Worm (Caenorhabditis elegans) whole organism, L2 larva: ENCODE results near the gene fbxa-65.

Experiments
- R02D3.7 ChIP-seq: fragments of 150-350 bp; optimal IDR thresholded peaks from 2 replicates; lab custom pipeline; 2014; ENCODE audit warnings: missing biosample characterization, missing genetic modification characterization
- aly-2 ChIP-seq: fragments of 150-350 bp; optimal IDR thresholded peaks from 2 replicates; lab custom pipeline; 2014; ENCODE audit warnings: missing biosample characterization, missing genetic modification characterization
- ama-1 ChIP-seq: fragments of 150-350 bp; optimal IDR thresholded peaks from 2 replicates; lab custom pipeline; 2018; ENCODE audit warnings: inconsistent platforms
- ceh-16 ChIP-seq: fragments of 150-350 bp; optimal IDR thresholded peaks from 2 replicates; lab custom pipeline; 2014; ENCODE audit warnings: missing biosample characterization, missing genetic modification characterization
- ceh-82 ChIP-seq: fragments of 150-350 bp; optimal IDR thresholded peaks from 2 replicates; lab custom pipeline; 2014; ENCODE audit warnings: missing biosample characterization, missing genetic modification characterization
- egl-27 ChIP-seq: sonication (generic microtip); optimal IDR thresholded peaks from 3 replicates; lab custom pipeline; 2017; ENCODE audit warnings: missing biosample characterization, missing genetic modification reagents, missing genetic modification characterization
- fos-1 ChIP-seq: fragments of 150-350 bp; optimal IDR thresholded peaks from 2 replicates; lab custom pipeline; 2014; ENCODE audit warnings: missing biosample characterization, missing genetic modification characterization
- nhr-12 ChIP-seq: fragments of 150-350 bp; optimal IDR thresholded peaks from 2 replicates; lab custom pipeline; 2014; ENCODE audit warnings: missing biosample characterization, missing genetic modification characterization
- unc-55 ChIP-seq: fragments of 150-350 bp; sonication (generic microtip); optimal IDR thresholded peaks from 3 replicates; lab custom pipeline; 2014; ENCODE audit warnings: missing biosample characterization, missing genetic modification reagents, missing genetic modification characterization

DNA sequence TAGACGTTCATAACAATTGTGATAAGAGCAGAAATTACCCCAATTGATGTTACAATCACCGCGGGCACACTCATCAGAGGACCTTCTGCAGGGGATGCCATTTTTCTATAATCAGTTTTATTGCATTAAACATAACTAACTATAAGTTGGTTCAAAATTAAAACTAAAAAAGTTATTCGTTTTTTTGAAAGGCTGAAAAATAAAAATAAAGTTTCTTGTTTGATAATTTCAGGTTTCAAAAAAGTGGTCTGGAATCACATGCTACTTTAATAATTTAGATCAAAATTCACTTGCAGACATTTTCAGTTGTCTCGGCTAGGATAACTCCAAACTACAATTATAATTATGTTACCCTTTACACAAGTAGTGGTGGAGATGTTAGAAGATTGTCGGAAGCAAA, 44.4 kb downstream of the fbxa-65 start, which contains the start of gene srbc-1:
- TF ChIP-seq ceh-82 (tag; lab: Kevin White, UChicago) (no peak), ceh-16 (tag; lab: Kevin White, UChicago) (no peak), aly-2 (tag; lab: Kevin White, UChicago) (no peak), ama-1 (lab: Kevin White, UChicago) (no peak), nhr-12 (tag; lab: Kevin White, UChicago) (no peak), R02D3.7 (tag; lab: Kevin White, UChicago) (no peak), fos-1 (tag; lab: Kevin White, UChicago) (no peak), unc-55 (no peak), egl-27 (no peak)
